Fruit fly (Drosophila melanogaster): ENCODE measurements around the gene Stip1.

- TF ChIP-seq toe (GFP tag; optimal IDR thresholded peaks at IDR 0.05) (no peak), CG7101 (tag; optimal IDR thresholded peaks at IDR 0.05) (no peak), CG33017 (tag; optimal IDR thresholded peaks at IDR 0.05) (no peak), CG1620 (GFP tag; optimal IDR thresholded peaks at IDR 0.05) (no peak), Mnt (GFP tag; optimal IDR thresholded peaks at IDR 0.05) (no peak), bab1 (GFP tag; optimal IDR thresholded peaks at IDR 0.05) (no peak), pad (GFP tag; optimal IDR thresholded peaks at IDR 0.05) (no peak), Crg-1 (GFP tag; optimal IDR thresholded peaks at IDR 0.05) (no peak), CG11617 (GFP tag; optimal IDR thresholded peaks at IDR 0.05) (no peak), kay (GFP tag; ENCODE audit: borderline replicate concordance) (no peak), ovo (GFP tag; optimal IDR thresholded peaks at IDR 0.05) (no peak), CG12768 (GFP tag; optimal IDR thresholded peaks at IDR 0.05) (no peak)
Observed at dm6 chr2L:321148-321547, 26.2 kb downstream of the Stip1 start, which contains the start of gene CG11911.

All from whole organism, adult.